Worm (Caenorhabditis elegans) whole organism, young adult: ENCODE data around the gene fbxa-69.

Source experiments
- C06A6.2 ChIP-seq: fragments of 200-800 bp; sonication (Bioruptor generic); conservative IDR thresholded peaks from 2 replicates; pipeline ENCODE4 v1.3.6; 2022; ENCODE audit warnings: missing genetic modification characterization, missing compliant biosample characterization
- ama-1 ChIP-seq, 3 experiments: fragments of 150-350 bp in 1 of 3; sonication (generic microtip) in 2 of 3; optimal IDR thresholded peaks; 2 replicates each; lab custom pipeline; 2014 to 2018; ENCODE audit warnings: missing biosample characterization in 2 of 3, missing genetic modification characterization in 2 of 3, missing genetic modification reagents in 2 of 3
- bed-1 ChIP-seq: fragments of 200-800 bp; sonication (Bioruptor generic); IDR thresholded peaks from 2 replicates; pipeline ENCODE4 v1.3.6; 2022; ENCODE audit warnings: missing genetic modification reagents, missing genetic modification characterization, missing compliant biosample characterization
- dpl-1 ChIP-seq: fragments of 150-350 bp; optimal IDR thresholded peaks from 2 replicates; lab custom pipeline; 2014; ENCODE audit warnings: missing biosample characterization, missing genetic modification reagents, missing genetic modification characterization
- efl-1 ChIP-seq: fragments of 150-350 bp; optimal IDR thresholded peaks from 2 replicates; lab custom pipeline; 2014; ENCODE audit warnings: missing biosample characterization, missing genetic modification reagents, missing genetic modification characterization
- fkh-3 ChIP-seq: sonication (generic microtip); optimal IDR thresholded peaks from 2 replicates; lab custom pipeline; 2016; ENCODE audit warnings: mild to moderate bottlenecking, missing genetic modification characterization, missing compliant biosample characterization
- lsy-27 ChIP-seq: sonication (generic microtip); optimal IDR thresholded peaks from 2 replicates; lab custom pipeline; 2017; ENCODE audit warnings: missing genetic modification characterization, mild to moderate bottlenecking, missing compliant biosample characterization, antibody characterized with exemption, missing genotype, borderline replicate concordance; ENCODE audit not compliant: insufficient read depth
- nhr-27 ChIP-seq: fragments of 200-800 bp; sonication (Bioruptor generic); optimal IDR thresholded peaks from 2 replicates; lab custom pipeline; 2018; ENCODE audit warnings: mild to moderate bottlenecking, missing genetic modification characterization, moderate library complexity, missing compliant biosample characterization
- pha-4 ChIP-seq: fragments of 150-350 bp; sonication (generic microtip); optimal IDR thresholded peaks from 2 replicates; lab custom pipeline; 2014; ENCODE audit warnings: missing biosample characterization, missing genetic modification reagents, missing genetic modification characterization
- rcor-1 ChIP-seq: fragments of 200-800 bp; sonication (Bioruptor generic); IDR thresholded peaks from 2 replicates; pipeline ENCODE4 v1.3.6; 2022; ENCODE audit warnings: missing genetic modification reagents, missing genetic modification characterization, missing compliant biosample characterization
- unc-62 ChIP-seq: fragments of 150-350 bp; optimal IDR thresholded peaks from 2 replicates; lab custom pipeline; 2014; ENCODE audit warnings: missing biosample characterization, missing genetic modification reagents, missing genetic modification characterization

DNA sequence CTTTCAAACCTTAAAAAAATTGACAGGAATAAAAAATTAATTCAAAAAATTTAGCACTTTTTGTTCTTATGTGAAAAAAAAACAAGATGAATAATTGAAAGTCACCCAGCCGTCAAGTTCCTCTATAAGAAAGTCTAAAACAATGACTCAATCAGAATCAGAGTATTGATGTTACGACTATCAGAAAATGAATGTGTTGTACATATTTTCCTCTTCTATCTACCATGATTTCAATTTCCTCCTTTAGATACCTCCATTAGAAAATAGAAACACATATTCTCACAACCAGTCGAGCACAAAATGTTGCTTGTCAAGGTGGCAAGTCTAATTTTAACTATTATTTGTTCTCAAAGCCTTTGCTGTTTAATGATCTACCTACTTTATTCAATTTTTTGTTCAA is 4.2 kb upstream of the fbxa-69 start, which contains the start of gene srbc-48:
- TF ChIP-seq fkh-3 (tag; lab: Kevin White, UChicago) (no peak), C06A6.2 (no peak), bed-1 (GFP tag; lab: Robert Waterston, UW) (no peak), lsy-27 (no peak), unc-62 (no peak), ama-1 (optimal IDR thresholded peaks at IDR 0.05; lab: Kevin White, UChicago) (no peak), ama-1 (GFP tag; optimal IDR thresholded peaks at IDR 0.05; lab: Kevin White, UChicago) (no peak), nhr-27 (tag; lab: Kevin White, UChicago) (no peak), efl-1 (GFP tag; lab: Kevin White, UChicago) (no peak), pha-4 (no peak), dpl-1 (GFP tag; lab: Kevin White, UChicago) (no peak), rcor-1 (GFP tag; lab: Robert Waterston, UW) (no peak)
